Worm (Caenorhabditis elegans) whole organism, early embryonic: ENCODE measurements around the gene str-113.

Source experiments
- ets-7 ChIP-seq: sonication (generic microtip); optimal IDR thresholded peaks from 2 replicates; lab custom pipeline; 2016; ENCODE audit warnings: missing genotype, missing genetic modification characterization, missing compliant biosample characterization
- tbx-11 ChIP-seq: fragments of 200-800 bp; sonication (Bioruptor generic); IDR thresholded peaks from 2 replicates; pipeline ENCODE4 v1.3.6; 2022; ENCODE audit warnings: missing genetic modification characterization, missing compliant biosample characterization

ce11 chrV:3695254-3695653 lies 28.5 kb upstream of the str-113 start:
- TF ChIP-seq tbx-11 (GFP tag; lab: Robert Waterston, UW) (no peak), ets-7 (tag; lab: Kevin White, UChicago) (no peak)
